Worm (Caenorhabditis elegans) whole organism, L4 larva: ENCODE results near the gene fum-1.
A peak's percentile ranks its signal among the peaks of the same experiment; 100 is the strongest.

Experiments
- T20F7.1 ChIP-seq: fragments of 200-800 bp; sonication (Bioruptor generic); optimal IDR thresholded peaks from 2 replicates; lab custom pipeline; 2018; ENCODE audit warnings: mild to moderate bottlenecking, missing genetic modification characterization, missing compliant biosample characterization
- T26A8.4 ChIP-seq: fragments of 200-800 bp; sonication (Bioruptor generic); IDR thresholded peaks from 2 replicates; pipeline ENCODE4 v1.3.6; 2022; ENCODE audit warnings: missing genetic modification characterization, missing compliant biosample characterization
- aha-1 ChIP-seq: fragments of 150-350 bp; peaks from one replicate; lab custom pipeline; 2014; ENCODE audit warnings: missing biosample characterization, missing genetic modification characterization
- ama-1 ChIP-seq: fragments of 150-350 bp; optimal IDR thresholded peaks from 2 replicates; lab custom pipeline; 2014; ENCODE audit warnings: inconsistent platforms, mixed read lengths
- ces-1 ChIP-seq: fragments of 150-350 bp; sonication (generic microtip); optimal IDR thresholded peaks from 4 replicates; lab custom pipeline; 2014; ENCODE audit warnings: missing biosample characterization, missing genetic modification reagents, missing genetic modification characterization
- daf-16 ChIP-seq, 3 experiments: sonication (generic microtip); optimal IDR thresholded peaks; 2 replicates each; lab custom pipeline; 2016 to 2017; ENCODE audit warnings: missing genetic modification characterization in 3 of 3, missing genetic modification reagents in 3 of 3, mild to moderate bottlenecking in 2 of 3, missing compliant biosample characterization in 2 of 3, missing biosample characterization in 1 of 3, moderate library complexity in 1 of 3
- daf-8 ChIP-seq: fragments of 200-800 bp; sonication (Bioruptor generic); IDR thresholded peaks from 2 replicates; pipeline ENCODE4 v1.3.6; 2022; ENCODE audit warnings: missing genetic modification characterization, missing compliant biosample characterization
- dmd-6 ChIP-seq: fragments of 200-800 bp; sonication (Bioruptor generic); IDR thresholded peaks from 2 replicates; pipeline ENCODE4 v1.3.6; 2022; ENCODE audit warnings: missing genetic modification reagents, missing genetic modification characterization, missing compliant biosample characterization
- dmd-9 ChIP-seq: fragments of 200-800 bp; sonication (Bioruptor generic); IDR thresholded peaks from 2 replicates; pipeline ENCODE4 v1.3.6; 2022; ENCODE audit warnings: missing genetic modification reagents, missing genetic modification characterization, missing compliant biosample characterization
- dpl-1 ChIP-seq: fragments of 150-350 bp; optimal IDR thresholded peaks from 2 replicates; lab custom pipeline; 2014; ENCODE audit warnings: missing biosample characterization, missing genetic modification reagents, missing genetic modification characterization
- duxl-1 ChIP-seq: sonication (generic microtip); optimal IDR thresholded peaks from 2 replicates; lab custom pipeline; 2016; ENCODE audit warnings: mild to moderate bottlenecking, missing genetic modification characterization, moderate library complexity, missing compliant biosample characterization; ENCODE audit not compliant: poor library complexity
- dve-1 ChIP-seq: sonication (generic microtip); optimal IDR thresholded peaks from 2 replicates; lab custom pipeline; 2017; ENCODE audit warnings: antibody characterized with exemption, mild to moderate bottlenecking, missing genetic modification characterization, missing compliant biosample characterization; ENCODE audit not compliant: insufficient read depth
- egl-27 ChIP-seq: sonication (generic microtip); optimal IDR thresholded peaks from 3 replicates; lab custom pipeline; 2017; ENCODE audit warnings: missing biosample characterization, missing genetic modification reagents, missing genetic modification characterization
- gei-8 ChIP-seq: fragments of 200-800 bp; sonication (Bioruptor generic); optimal IDR thresholded peaks from 2 replicates; lab custom pipeline; 2018; ENCODE audit warnings: mild to moderate bottlenecking, missing genetic modification characterization, missing compliant biosample characterization
- hif-1 ChIP-seq, 2 experiments: sonication (generic microtip); optimal IDR thresholded peaks; 2 replicates each; lab custom pipeline; 2016 to 2017; ENCODE audit warnings: missing compliant biosample characterization in 2 of 2, missing genetic modification characterization in 2 of 2, missing genetic modification reagents in 2 of 2, missing genotype in 2 of 2, mild to moderate bottlenecking in 1 of 2
- hlh-11 ChIP-seq: fragments of 200-800 bp; sonication (Bioruptor generic); optimal IDR thresholded peaks from 2 replicates; lab custom pipeline; 2018; ENCODE audit warnings: mild to moderate bottlenecking, missing genetic modification characterization, missing compliant biosample characterization
- hlh-30 ChIP-seq: sonication (generic microtip); optimal IDR thresholded peaks from 2 replicates; lab custom pipeline; 2017; ENCODE audit warnings: antibody characterized with exemption, mild to moderate bottlenecking, missing genetic modification characterization, missing compliant biosample characterization; ENCODE audit not compliant: insufficient read depth
- hmg-1.1 ChIP-seq: fragments of 200-800 bp; sonication (Bioruptor generic); IDR thresholded peaks from 2 replicates; pipeline ENCODE4 v1.3.6; 2022; ENCODE audit warnings: missing genetic modification reagents, missing genetic modification characterization, missing compliant biosample characterization
- lin-13 ChIP-seq: fragments of 150-350 bp; optimal IDR thresholded peaks from 2 replicates; lab custom pipeline; 2014; ENCODE audit warnings: missing biosample characterization, missing genetic modification reagents, missing genetic modification characterization
- lin-29 ChIP-seq: fragments of 200-800 bp; sonication (Bioruptor generic); IDR thresholded peaks from 2 replicates; pipeline ENCODE4 v1.3.6; 2022; ENCODE audit warnings: missing genetic modification reagents, missing genetic modification characterization, missing compliant biosample characterization
- lin-38 ChIP-seq: fragments of 200-800 bp; sonication (Bioruptor generic); IDR thresholded peaks from 2 replicates; pipeline ENCODE4 v1.3.6; 2022; ENCODE audit warnings: missing genetic modification reagents, missing genetic modification characterization, missing compliant biosample characterization
- lsy-2 ChIP-seq, 2 experiments: fragments of 150-350 bp in 1 of 2; sonication (generic microtip) in 1 of 2; optimal IDR thresholded peaks; 2 replicates each; lab custom pipeline; 2014 to 2017; ENCODE audit warnings: missing biosample characterization in 2 of 2, missing genetic modification characterization in 2 of 2
- madf-9 ChIP-seq: fragments of 200-800 bp; sonication (Bioruptor generic); conservative IDR thresholded peaks from 2 replicates; pipeline ENCODE4 v1.3.6; 2022; ENCODE audit warnings: missing genetic modification reagents, missing genetic modification characterization, missing compliant biosample characterization
- mdl-1 ChIP-seq, 2 experiments: fragments of 150-350 bp in 1 of 2; sonication (generic microtip) in 1 of 2; optimal IDR thresholded peaks; 2 replicates each; lab custom pipeline; 2014 to 2017; ENCODE audit warnings: missing biosample characterization in 2 of 2, missing genetic modification characterization in 2 of 2
- mdt-29 ChIP-seq: fragments of 200-800 bp; sonication (Bioruptor generic); IDR thresholded peaks from 2 replicates; pipeline ENCODE4 v1.3.6; 2022; ENCODE audit warnings: missing genetic modification reagents, missing genetic modification characterization, missing compliant biosample characterization
- mep-1 ChIP-seq: fragments of 150-350 bp; sonication (generic microtip); optimal IDR thresholded peaks from 3 replicates; lab custom pipeline; 2014; ENCODE audit warnings: missing biosample characterization, missing genetic modification characterization
- mes-2 ChIP-seq: sonication (generic microtip); optimal IDR thresholded peaks from 2 replicates; lab custom pipeline; 2016; ENCODE audit warnings: missing genotype, mild to moderate bottlenecking, missing genetic modification characterization, missing compliant biosample characterization; ENCODE audit not compliant: poor library complexity, severe bottlenecking
- mxl-3 ChIP-seq: fragments of 200-800 bp; sonication (Bioruptor generic); optimal IDR thresholded peaks from 2 replicates; lab custom pipeline; 2018; ENCODE audit warnings: mild to moderate bottlenecking, missing genetic modification characterization, missing compliant biosample characterization
- nhr-102 ChIP-seq: sonication (generic microtip); optimal IDR thresholded peaks from 2 replicates; lab custom pipeline; 2016; ENCODE audit warnings: mild to moderate bottlenecking, missing genetic modification characterization, moderate library complexity, missing compliant biosample characterization
- nhr-25 ChIP-seq: sonication (generic microtip); optimal IDR thresholded peaks from 2 replicates; lab custom pipeline; 2017; ENCODE audit warnings: missing genetic modification characterization, mild to moderate bottlenecking, missing compliant biosample characterization, antibody characterized with exemption, moderate library complexity, borderline replicate concordance; ENCODE audit not compliant: insufficient read depth
- nhr-28 ChIP-seq: fragments of 150-350 bp; optimal IDR thresholded peaks from 2 replicates; lab custom pipeline; 2014; ENCODE audit warnings: missing biosample characterization, missing genetic modification characterization
- nhr-48 ChIP-seq: sonication (generic microtip); optimal IDR thresholded peaks from 2 replicates; lab custom pipeline; 2016; ENCODE audit warnings: mild to moderate bottlenecking, missing genetic modification characterization, missing compliant biosample characterization
- nhr-6 ChIP-seq: fragments of 150-350 bp; optimal IDR thresholded peaks from 2 replicates; lab custom pipeline; 2014; ENCODE audit warnings: missing biosample characterization, missing genetic modification characterization
- rbr-2 ChIP-seq: sonication (generic microtip); optimal IDR thresholded peaks from 2 replicates; lab custom pipeline; 2016; ENCODE audit warnings: missing genotype, missing genetic modification characterization, missing compliant biosample characterization
- set-16 ChIP-seq: fragments of 200-800 bp; sonication (Bioruptor generic); IDR thresholded peaks from 2 replicates; pipeline ENCODE4 v1.3.6; 2022; ENCODE audit warnings: missing genetic modification reagents, missing genetic modification characterization, missing compliant biosample characterization
- spr-3 ChIP-seq: fragments of 200-800 bp; sonication (Bioruptor generic); optimal IDR thresholded peaks from 2 replicates; lab custom pipeline; 2018; ENCODE audit warnings: mild to moderate bottlenecking, missing genetic modification characterization, missing compliant biosample characterization
- zag-1 ChIP-seq: fragments of 150-350 bp; optimal IDR thresholded peaks from 2 replicates; lab custom pipeline; 2014; ENCODE audit warnings: missing biosample characterization, missing genetic modification characterization

The fum-1 gene

DNA sequence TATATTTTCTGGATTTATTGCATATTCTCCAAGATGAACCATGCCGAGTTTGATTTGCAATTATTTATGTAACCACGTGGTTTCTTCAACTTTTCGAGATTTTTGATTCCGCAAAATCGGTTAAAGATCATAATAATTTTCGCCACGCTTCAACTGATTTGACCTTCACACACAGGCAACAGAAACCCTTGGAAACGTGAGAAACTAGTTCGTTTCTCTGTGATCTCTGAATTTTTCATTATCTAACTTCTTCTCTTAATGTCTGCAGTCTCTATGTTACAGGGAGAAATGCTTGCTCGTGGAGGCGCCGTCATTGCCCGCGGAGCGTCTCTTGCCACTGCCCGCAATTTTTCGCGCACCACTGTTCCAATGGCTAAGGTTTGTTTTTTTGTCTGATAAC, at the start of gene fum-1:
Gene fum-1, plus strand, starts transcription at position 259 of the 400 bp plus-strand sequence.
- TF ChIP-seq ama-1 (lab: Kevin White, UChicago): peak; percentile 78
- TF ChIP-seq madf-9 (GFP tag; lab: Robert Waterston, UW): 0 out of 2 replicates have a peak, but pooled peaks have one; percentile 19
- peak; percentile 30 for TF ChIP-seq lin-13
- no peak for TF ChIP-seq lin-29 (GFP tag; lab: Robert Waterston, UW)
- peak in 1 of 2 experiments; percentile 82 for TF ChIP-seq lsy-2 (tag; optimal IDR thresholded peaks at IDR 0.05; lab: Kevin White, UChicago)
- TF ChIP-seq mep-1 (tag; lab: Kevin White, UChicago): peak; percentile 62
- no peak for TF ChIP-seq ces-1 (GFP tag; lab: Kevin White, UChicago)
- TF ChIP-seq nhr-48 (tag; lab: Kevin White, UChicago): no peak
- peak; percentile 31 for TF ChIP-seq spr-3 (GFP tag; lab: Kevin White, UChicago)
- TF ChIP-seq zag-1: no peak
- peak; percentile 18 for TF ChIP-seq nhr-102 (tag; lab: Kevin White, UChicago)
- peak in 1 of 2 experiments; percentile 56 for TF ChIP-seq hif-1 (tag; optimal IDR thresholded peaks at IDR 0.05; lab: Kevin White, UChicago)
- TF ChIP-seq hlh-11 (tag; lab: Kevin White, UChicago): peak; percentile 43
- peak; percentile 55 for TF ChIP-seq mes-2 (tag; lab: Kevin White, UChicago)
- no peak for TF ChIP-seq dmd-9
- peak; percentile 49 for TF ChIP-seq duxl-1
- TF ChIP-seq gei-8: peak; percentile 21
- TF ChIP-seq dpl-1 (GFP tag; lab: Kevin White, UChicago): peak; percentile 49
- no peak for TF ChIP-seq egl-27
- TF ChIP-seq lin-38: peak; percentile 70
- TF ChIP-seq dmd-6 (GFP tag; lab: Robert Waterston, UW): peak; percentile 60
- TF ChIP-seq aha-1 (tag; lab: Kevin White, UChicago): peak; percentile 97
- peak; percentile 69 for TF ChIP-seq nhr-25 (tag; lab: Kevin White, UChicago)
- TF ChIP-seq mdt-29 (GFP tag; lab: Robert Waterston, UW): 0 out of 2 replicates have a peak, but pooled peaks have one; percentile 19
- peak; percentile 40 to 91 for TF ChIP-seq mdl-1 (tag; optimal IDR thresholded peaks at IDR 0.05; lab: Kevin White, UChicago)
- TF ChIP-seq dve-1 (tag; lab: Kevin White, UChicago): peak; percentile 63
- peak; percentile 7 for TF ChIP-seq nhr-6 (tag; lab: Kevin White, UChicago)
- TF ChIP-seq nhr-28 (tag; lab: Kevin White, UChicago): peak; percentile 54
- peak; percentile 69 for TF ChIP-seq hlh-30 (tag; lab: Kevin White, UChicago)
- TF ChIP-seq rbr-2 (tag; lab: Kevin White, UChicago): peak; percentile 33
- no peak for TF ChIP-seq daf-8 (GFP tag; lab: Robert Waterston, UW)
- TF ChIP-seq T20F7.1: peak; percentile 10
- TF ChIP-seq T26A8.4: no peak; the same call in 1 of the 2 replicates
- peak in 1 of 2 experiments; percentile 6 for TF ChIP-seq daf-16 (GFP tag; optimal IDR thresholded peaks at IDR 0.05; lab: Kevin White, UChicago)
- TF ChIP-seq daf-16 (tag; optimal IDR thresholded peaks at IDR 0.05; lab: Kevin White, UChicago): peak; percentile 31
- TF ChIP-seq mxl-3 (GFP tag; lab: Kevin White, UChicago): peak; percentile 69
- 0 out of 2 replicates have a peak, but pooled peaks have one; percentile 46 for TF ChIP-seq hmg-1.1 (GFP tag; lab: Robert Waterston, UW)

DNA sequence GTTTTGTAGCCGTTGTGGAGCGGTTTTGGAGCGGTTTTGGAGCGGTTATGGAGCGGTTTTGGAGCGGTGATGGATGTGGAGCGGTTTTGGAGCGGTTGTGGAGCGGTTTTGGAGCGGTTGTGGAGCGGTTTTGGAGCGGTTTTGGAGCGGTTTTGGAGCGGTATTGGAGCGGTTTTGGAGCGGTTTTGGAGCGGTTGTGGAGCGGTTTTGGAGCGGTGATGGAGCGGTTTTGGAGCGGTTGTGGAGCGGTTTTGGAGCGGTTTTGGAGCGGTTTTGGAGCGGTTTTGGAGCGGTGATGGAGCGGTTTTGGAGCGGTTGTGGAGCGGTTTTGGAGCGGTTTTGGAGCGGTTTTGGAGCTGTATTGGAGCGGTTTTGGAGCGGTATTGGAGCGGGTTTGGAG, 13.0 kb upstream of the fum-1 start:
- TF ChIP-seq set-16 (GFP tag; lab: Robert Waterston, UW): peak; percentile 85
- TF ChIP-seq, all 104 proteins: peak for 1; not testable (repeated sequence) for 103
